Fruit fly (Drosophila melanogaster): Measurements from ENCODE around the gene CG1486.
A peak's percentile ranks its signal among the peaks of the same experiment; 100 is the strongest.

CG1486 gene

dm6 chrX:21349800-21350309 is 26.0 kb downstream of the CG1486 start, which contains the start of the genes peng and sol (continued):
- TF ChIP-seq CG17359 (tag; optimal IDR thresholded peaks at IDR 0.05) (peak; percentile 60), nom (GFP tag; optimal IDR thresholded peaks at IDR 0.05) (peak; percentile 18), mam (GFP tag; optimal IDR thresholded peaks at IDR 0.05) (peak; percentile 85), D19B (GFP tag; optimal IDR thresholded peaks at IDR 0.05) (peak; percentile 42), pho (GFP tag; optimal IDR thresholded peaks at IDR 0.05) (peak; percentile 77), CG10979 (tag; optimal IDR thresholded peaks at IDR 0.05) (peak; percentile 55), Drgx (GFP tag; IDR thresholded peaks at IDR 0.05) (peak; percentile 35; the same call in 1 of the 2 replicates), sug (tag; optimal IDR thresholded peaks at IDR 0.05) (peak; percentile 44), row (GFP tag; IDR thresholded peaks at IDR 0.05) (peak; percentile 87), Taf1 (GFP tag; IDR thresholded peaks at IDR 0.05) (no peak), CG1647 (GFP tag; optimal IDR thresholded peaks at IDR 0.05) (peak; percentile 40), jumu (GFP tag; optimal IDR thresholded peaks at IDR 0.05) (peak; percentile 58), CG10366 (GFP tag; IDR thresholded peaks at IDR 0.05) (peak; percentile 59), ap (GFP tag; IDR thresholded peaks at IDR 0.05) (no peak), CG3838 (GFP tag; optimal IDR thresholded peaks at IDR 0.05) (peak; percentile 2), Dad (GFP tag; optimal IDR thresholded peaks at IDR 0.05) (peak; percentile 33), Nf-YC (tag; optimal IDR thresholded peaks at IDR 0.05) (peak; percentile 48), CG12219 (GFP tag; optimal IDR thresholded peaks at IDR 0.05) (no peak), Nf-YA (GFP tag; IDR thresholded peaks at IDR 0.05) (no peak), stwl (tag; optimal IDR thresholded peaks at IDR 0.05) (peak; percentile 86), sqz (GFP tag; optimal IDR thresholded peaks at IDR 0.05) (no peak), CG9817 (tag; optimal IDR thresholded peaks at IDR 0.05) (peak; percentile 62), Mrtf (GFP tag; IDR thresholded peaks at IDR 0.05) (peak; percentile 52; the same call in 1 of the 3 replicates), CG1792 (GFP tag; optimal IDR thresholded peaks at IDR 0.05) (peak; percentile 14), Usf (GFP tag; optimal IDR thresholded peaks at IDR 0.05) (peak; percentile 63), tx (GFP tag; optimal IDR thresholded peaks at IDR 0.05) (peak; percentile 65), ranshi (GFP tag; IDR thresholded peaks at IDR 0.05) (peak; percentile 57; the same call in 1 of the 2 replicates), pros (GFP tag; optimal IDR thresholded peaks at IDR 0.05) (no peak), C15 (GFP tag; IDR thresholded peaks at IDR 0.05) (0 out of 3 replicates have a peak, but pooled peaks have one; percentile 25), run (tag; optimal IDR thresholded peaks at IDR 0.05) (no peak), HLH54F (GFP tag; optimal IDR thresholded peaks at IDR 0.05) (peak; percentile 67), tio (GFP tag; optimal IDR thresholded peaks at IDR 0.05) (no peak), CG17912 (GFP tag; optimal IDR thresholded peaks at IDR 0.05) (no peak), CG7271 (tag; optimal IDR thresholded peaks at IDR 0.05) (peak; percentile 12), gcm2 (GFP tag; optimal IDR thresholded peaks at IDR 0.05) (peak; percentile 39), CG7357 (GFP tag; IDR thresholded peaks at IDR 0.05) (peak; percentile 43; the same call in 1 of the 3 replicates), CG32767 (GFP tag; IDR thresholded peaks at IDR 0.05) (peak; percentile 52; the same call in 1 of the 2 replicates), Six4 (GFP tag; optimal IDR thresholded peaks at IDR 0.05) (peak; percentile 72), Oaz (GFP tag; IDR thresholded peaks at IDR 0.05) (peak; percentile 54), CG8765 (GFP tag; IDR thresholded peaks at IDR 0.05) (no peak; the same call in 1 of the 2 replicates), Adf1 (GFP tag; IDR thresholded peaks at IDR 0.05) (peak; percentile 13; the same call in 1 of the 2 replicates), CG10565 (GFP tag; optimal IDR thresholded peaks at IDR 0.05) (no peak), trh (GFP tag; optimal IDR thresholded peaks at IDR 0.05) (peak; percentile 46), lab (GFP tag; optimal IDR thresholded peaks at IDR 0.05) (no peak), tgo (GFP tag; IDR thresholded peaks at IDR 0.05) (peak; percentile 73), psq (GFP tag; optimal IDR thresholded peaks at IDR 0.05) (peak; percentile 23), CG3163 (GFP tag; optimal IDR thresholded peaks at IDR 0.05) (peak; percentile 45), chm (GFP tag; IDR thresholded peaks at IDR 0.05) (no peak), CG12391 (tag; optimal IDR thresholded peaks at IDR 0.05) (peak; percentile 84), Bdp1 (GFP tag; optimal IDR thresholded peaks at IDR 0.05) (peak; percentile 42), gro (GFP tag; optimal IDR thresholded peaks at IDR 0.05) (peak; percentile 58)
